Worm (Caenorhabditis elegans) whole organism, late embryonic: ENCODE results near the gene T04A11.4.

Experiments
- ahr-1 ChIP-seq: sonication (generic microtip); optimal IDR thresholded peaks from 2 replicates; lab custom pipeline; 2016; ENCODE audit warnings: missing genetic modification characterization, missing compliant biosample characterization
- ceh-2 ChIP-seq: sonication (generic microtip); optimal IDR thresholded peaks from 2 replicates; lab custom pipeline; 2016; ENCODE audit warnings: missing genotype, missing genetic modification characterization, missing compliant biosample characterization
- ceh-24 ChIP-seq: sonication (generic microtip); optimal IDR thresholded peaks from 2 replicates; lab custom pipeline; 2016; ENCODE audit warnings: mild to moderate bottlenecking, missing genetic modification characterization, missing compliant biosample characterization
- ceh-30 ChIP-seq: fragments of 150-350 bp; optimal IDR thresholded peaks from 2 replicates; lab custom pipeline; 2014; ENCODE audit warnings: missing biosample characterization, missing genetic modification characterization
- che-1 ChIP-seq: sonication (generic microtip); optimal IDR thresholded peaks from 2 replicates; lab custom pipeline; 2016; ENCODE audit warnings: mild to moderate bottlenecking, missing genetic modification characterization, missing compliant biosample characterization
- nhr-11 ChIP-seq: fragments of 150-350 bp; optimal IDR thresholded peaks from 2 replicates; lab custom pipeline; 2014; ENCODE audit warnings: missing biosample characterization, missing genetic modification characterization
- pha-4 ChIP-seq: fragments of 150-350 bp; optimal IDR thresholded peaks from 2 replicates; lab custom pipeline; 2018; ENCODE audit warnings: missing biosample characterization, missing genetic modification reagents, missing genetic modification characterization
- unc-86 ChIP-seq: sonication (generic microtip); optimal IDR thresholded peaks from 2 replicates; lab custom pipeline; 2016; ENCODE audit warnings: missing genetic modification characterization, missing compliant biosample characterization

ce11 chrIV:12467761-12468160 lies 16.6 kb downstream of the T04A11.4 start:
- no peak for TF ChIP-seq unc-86 (tag; lab: Kevin White, UChicago)
- no peak for TF ChIP-seq ceh-30 (tag; lab: Kevin White, UChicago)
- no peak for TF ChIP-seq pha-4 (tag; lab: Kevin White, UChicago)
- TF ChIP-seq ahr-1 (tag; lab: Kevin White, UChicago) = no peak
- TF ChIP-seq ceh-24 (tag; lab: Kevin White, UChicago) = no peak
- TF ChIP-seq che-1 (tag; lab: Kevin White, UChicago) = no peak
- no peak for TF ChIP-seq ceh-2 (tag; lab: Kevin White, UChicago)
- TF ChIP-seq nhr-11 (tag; lab: Kevin White, UChicago) = no peak
